Worm (Caenorhabditis elegans) whole organism, L2 larva: ENCODE results near the gene pdhb-1.
"Not testable (repeated sequence)": the region's sequence is repeated elsewhere in the genome, so short reads cannot be mapped to it uniquely, and the experiment has no call there.

Experiments
- fos-1 ChIP-seq: fragments of 150-350 bp; optimal IDR thresholded peaks from 2 replicates; lab custom pipeline; 2014; ENCODE audit warnings: missing biosample characterization, missing genetic modification characterization
- lsy-2 ChIP-seq, 2 experiments: fragments of 150-350 bp in 1 of 2; sonication (generic microtip) in 1 of 2; optimal IDR thresholded peaks; 2 replicates each; lab custom pipeline; 2014 to 2017; ENCODE audit warnings: missing biosample characterization in 2 of 2, missing genetic modification characterization in 2 of 2
- mab-5 ChIP-seq: fragments of 150-350 bp; optimal IDR thresholded peaks from 2 replicates; lab custom pipeline; 2014; ENCODE audit warnings: missing biosample characterization, missing genetic modification characterization
- nhr-77 ChIP-seq: fragments of 150-350 bp; optimal IDR thresholded peaks from 2 replicates; lab custom pipeline; 2014; ENCODE audit warnings: missing biosample characterization, missing genetic modification characterization
- sma-3 ChIP-seq: sonication (generic microtip); optimal IDR thresholded peaks from 2 replicates; lab custom pipeline; 2016; ENCODE audit warnings: missing genetic modification reagents, missing genetic modification characterization, missing compliant biosample characterization
- unc-39 ChIP-seq: fragments of 150-350 bp; optimal IDR thresholded peaks from 2 replicates; lab custom pipeline; 2014; ENCODE audit warnings: missing biosample characterization, missing genetic modification characterization
- unc-55 ChIP-seq: fragments of 150-350 bp; sonication (generic microtip); optimal IDR thresholded peaks from 3 replicates; lab custom pipeline; 2014; ENCODE audit warnings: missing biosample characterization, missing genetic modification reagents, missing genetic modification characterization
- unc-62 ChIP-seq: fragments of 150-350 bp; optimal IDR thresholded peaks from 2 replicates; lab custom pipeline; 2014; ENCODE audit warnings: missing biosample characterization, missing genetic modification reagents, missing genetic modification characterization
- ztf-4 ChIP-seq: fragments of 150-350 bp; optimal IDR thresholded peaks from 2 replicates; lab custom pipeline; 2014; ENCODE audit warnings: missing biosample characterization, missing genetic modification characterization

DNA sequence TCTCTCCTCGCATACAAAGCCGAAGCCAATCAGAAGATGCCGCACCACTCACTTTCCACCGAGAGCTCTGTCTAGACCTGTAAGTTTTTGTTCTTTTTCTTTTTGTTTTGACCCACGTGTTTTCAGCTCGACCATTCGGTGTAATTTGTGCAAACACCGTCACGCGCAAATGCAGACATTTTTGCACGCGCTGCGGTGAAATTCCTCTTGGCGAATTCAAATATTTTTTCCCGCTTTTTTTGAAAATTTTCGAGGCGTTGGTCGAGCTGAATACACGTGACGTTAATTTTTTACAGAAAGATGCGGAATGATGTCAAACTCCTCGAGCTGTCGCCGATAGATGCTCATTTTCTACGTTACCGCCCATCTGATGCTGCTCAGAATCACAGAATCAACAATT lies 5.4 kb upstream of the pdhb-1 start, which contains the start of gene C04C3.4:
- not testable (repeated sequence) for TF ChIP-seq nhr-77; unc-62 (GFP tag; lab: Kevin White, UChicago); unc-55 (GFP tag; lab: Kevin White, UChicago); lsy-2 (tag; optimal IDR thresholded peaks at IDR 0.05; lab: Kevin White, UChicago); ztf-4 (tag; lab: Kevin White, UChicago); sma-3; fos-1 (tag; lab: Kevin White, UChicago); unc-39 (tag; lab: Kevin White, UChicago); mab-5 (tag; lab: Kevin White, UChicago)
